Worm (Caenorhabditis elegans): ENCODE data around the gene pap-3.

The pap-3 gene

DNA sequence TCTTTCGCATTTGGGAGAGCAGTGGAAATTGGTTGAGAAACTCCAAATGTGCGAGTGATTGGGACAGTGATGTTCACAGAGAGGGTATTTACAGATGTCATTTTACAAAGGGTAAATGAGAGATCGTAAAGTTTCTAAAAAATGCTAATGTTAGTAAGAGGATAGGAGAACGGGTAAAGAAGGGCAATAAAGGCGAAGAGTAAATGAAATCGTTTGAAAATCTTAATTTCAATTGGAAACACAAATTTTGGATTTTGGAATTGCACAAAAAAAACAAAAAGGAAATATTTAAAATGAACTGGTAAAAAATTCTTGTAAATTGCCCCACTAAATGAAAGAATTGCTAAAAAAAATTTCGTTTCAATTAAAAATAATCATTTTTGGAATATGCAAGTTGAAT, at the start of gene pap-3:
pap-3 (minus strand) TSS at position 101 of the 400 bp plus-strand sequence.
- TF ChIP-seq nhr-11 (tag; optimal IDR thresholded peaks at IDR 0.05) (no peak), pha-4 (tag; optimal IDR thresholded peaks at IDR 0.05) (no peak), syd-9 (tag; optimal IDR thresholded peaks at IDR 0.05) (no peak), fax-1 (tag; optimal IDR thresholded peaks at IDR 0.05) (no peak), fkh-10 (GFP tag; optimal IDR thresholded peaks at IDR 0.05) (no peak), ceh-22 (tag; optimal IDR thresholded peaks at IDR 0.05) (no peak), nfya-1 (tag; optimal IDR thresholded peaks at IDR 0.05) (no peak), F13H6.1 (tag; optimal IDR thresholded peaks at IDR 0.05) (no peak)

DNA sequence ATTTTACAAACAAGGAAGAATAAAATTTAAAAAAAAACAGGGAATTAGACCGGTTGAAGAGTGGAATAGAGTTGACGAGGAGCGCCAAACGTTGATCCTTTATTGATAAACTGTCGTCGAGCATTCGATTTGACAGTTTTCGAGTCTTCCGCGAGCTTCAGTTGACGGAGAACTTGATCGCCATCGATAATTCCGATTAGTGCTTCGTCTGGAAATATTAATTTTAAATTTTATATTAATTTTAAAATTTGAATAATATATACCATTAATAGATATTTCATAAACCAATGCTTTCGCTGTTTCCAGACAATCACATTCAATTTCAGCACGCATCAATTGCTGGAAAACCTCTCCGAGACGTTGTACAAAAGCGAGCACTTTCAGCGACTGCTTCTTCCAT, 49.3 kb upstream of the pap-3 start, which contains the start of gene K12D12.4:
K12D12.4 (minus strand) TSS at position 101 of the 400 bp plus-strand sequence.
- no peak for TF ChIP-seq pax-1 (tag; optimal IDR thresholded peaks at IDR 0.05)
- TF ChIP-seq elt-4 (tag; optimal IDR thresholded peaks at IDR 0.05), result no peak
- no peak for TF ChIP-seq sdc-2 (tag; optimal IDR thresholded peaks at IDR 0.05)
- no peak for TF ChIP-seq K02D7.2 (tag; optimal IDR thresholded peaks at IDR 0.05)
- no peak for TF ChIP-seq ztf-16 (tag; optimal IDR thresholded peaks at IDR 0.05)
- no peak for TF ChIP-seq zip-5 (tag; optimal IDR thresholded peaks at IDR 0.05)
- no peak for TF ChIP-seq ama-1 (optimal IDR thresholded peaks at IDR 0.05)
- no peak for TF ChIP-seq T23F11.4 (GFP tag; optimal IDR thresholded peaks at IDR 0.05)
- no peak for TF ChIP-seq ceh-48 (tag; optimal IDR thresholded peaks at IDR 0.05)
- TF ChIP-seq hlh-30 (tag; optimal IDR thresholded peaks at IDR 0.05; ENCODE audit: insufficient read depth), result no peak
- TF ChIP-seq ahr-1 (tag; optimal IDR thresholded peaks at IDR 0.05), result no peak
- TF ChIP-seq ceh-34 (tag; optimal IDR thresholded peaks at IDR 0.05), result no peak
- TF ChIP-seq lin-11 (tag; optimal IDR thresholded peaks at IDR 0.05), result no peak
- no peak for TF ChIP-seq elt-2 (tag; optimal IDR thresholded peaks at IDR 0.05)
- no peak for TF ChIP-seq ceh-31 (tag; optimal IDR thresholded peaks at IDR 0.05)

DNA sequence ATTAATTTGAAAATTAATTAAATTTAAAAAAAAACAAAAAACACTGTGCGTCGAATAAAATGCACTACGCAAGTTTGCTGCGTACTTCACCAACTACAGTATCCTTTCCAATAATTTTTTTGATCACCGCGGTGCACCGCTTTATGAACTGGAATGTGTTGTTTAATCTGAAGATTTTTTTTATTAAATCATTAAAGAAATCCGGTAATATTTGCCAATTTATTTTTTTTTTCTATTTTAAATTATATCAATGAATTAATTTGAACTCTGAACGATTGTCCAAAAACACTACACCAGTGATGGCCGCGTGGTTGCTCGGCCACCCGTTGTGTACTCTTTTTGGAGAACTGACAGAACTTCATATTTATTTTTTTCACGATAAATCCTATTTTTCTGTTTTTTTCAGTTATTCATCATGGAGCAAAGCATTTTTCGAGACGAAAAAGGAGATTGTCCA, 44.3 kb upstream of the pap-3 start, which contains the start of gene K12D12.5:
K12D12.5 (plus strand) TSS at position 407 of the 457 bp plus-strand sequence.
- TF ChIP-seq hlh-15 (tag; optimal IDR thresholded peaks at IDR 0.05), result no peak
- no peak for TF ChIP-seq ceh-9 (tag; optimal IDR thresholded peaks at IDR 0.05)
- TF ChIP-seq fkh-6 (tag; optimal IDR thresholded peaks at IDR 0.05), result no peak
- TF ChIP-seq ceh-6 (GFP tag; optimal IDR thresholded peaks at IDR 0.05), result no peak
- no peak for TF ChIP-seq dmd-4 (tag; optimal IDR thresholded peaks at IDR 0.05; ENCODE audit: borderline replicate concordance)

DNA sequence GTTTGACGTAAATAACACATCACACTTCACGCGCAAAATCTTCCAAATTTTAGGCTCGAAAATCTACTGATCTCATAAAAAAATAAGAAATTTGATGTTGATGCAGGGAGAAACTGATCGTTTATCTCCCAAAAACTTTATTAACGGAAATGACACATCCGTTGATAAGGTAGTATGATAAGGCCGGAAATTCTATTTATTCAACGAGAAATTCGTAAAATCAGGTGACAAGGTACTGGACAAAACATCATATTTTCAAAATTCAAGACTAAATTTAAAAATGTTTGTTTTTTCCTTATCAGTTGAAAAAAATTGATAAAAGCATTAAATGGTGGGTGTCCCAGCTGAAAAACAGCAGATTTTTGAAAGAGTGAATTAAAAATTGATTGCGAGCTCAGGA, 43.5 kb upstream of the pap-3 start:
- TF ChIP-seq ttx-3 (tag; optimal IDR thresholded peaks at IDR 0.05) (no peak), elt-2 (tag; optimal IDR thresholded peaks at IDR 0.05) (peak; percentile 26), fkh-6 (tag; optimal IDR thresholded peaks at IDR 0.05) (no peak), unc-42 (tag; optimal IDR thresholded peaks at IDR 0.05) (no peak)

DNA sequence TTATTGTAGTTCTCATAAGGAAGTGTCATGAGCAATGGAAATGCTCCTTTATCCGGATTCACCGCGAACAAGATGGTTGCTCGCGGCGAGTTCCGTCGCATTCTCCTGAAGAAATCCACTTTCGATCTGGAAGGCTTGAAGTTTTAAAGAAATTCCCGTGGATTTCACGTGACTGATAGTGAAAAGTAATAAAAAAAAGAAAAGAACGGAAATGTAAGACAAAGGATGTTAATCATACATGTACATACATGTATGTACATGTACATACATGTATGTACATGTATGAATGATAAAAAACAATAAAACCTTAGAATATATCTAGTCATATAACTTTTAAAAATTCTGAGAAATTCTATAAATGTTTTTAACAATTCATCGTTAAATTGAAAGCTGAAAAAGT, 40.0 kb upstream of the pap-3 start, which contains the start of gene clh-1:
clh-1 (minus strand) TSS at position 101 of the 400 bp plus-strand sequence.
- no peak for TF ChIP-seq ceh-24 (tag; optimal IDR thresholded peaks at IDR 0.05)
- TF ChIP-seq zip-5 (tag; optimal IDR thresholded peaks at IDR 0.05), result no peak
- no peak for TF ChIP-seq nhr-11 (tag; optimal IDR thresholded peaks at IDR 0.05)
- TF ChIP-seq elt-2 (tag; optimal IDR thresholded peaks at IDR 0.05), result no peak
- no peak for TF ChIP-seq hlh-8 (tag; optimal IDR thresholded peaks at IDR 0.05)
- TF ChIP-seq fkh-10 (GFP tag; optimal IDR thresholded peaks at IDR 0.05), result no peak

DNA sequence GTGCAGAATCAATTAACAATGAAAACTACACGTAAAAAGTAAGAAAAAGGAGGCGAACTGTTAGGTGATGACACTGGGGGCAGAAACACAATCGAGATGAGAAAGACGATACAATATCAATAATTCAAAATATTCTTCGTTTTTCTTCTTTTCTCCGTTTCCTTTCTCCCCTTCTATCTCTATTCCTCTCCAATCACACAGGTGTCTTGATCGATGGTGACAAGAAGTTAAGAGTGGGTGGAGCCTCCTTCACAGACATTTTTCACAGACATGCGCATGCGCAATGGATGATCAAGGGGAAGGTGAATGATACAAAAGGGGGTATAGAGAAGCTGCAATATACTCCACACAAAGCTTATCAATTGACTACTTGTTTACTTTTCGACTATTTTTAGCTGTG, 38.4 kb upstream of the pap-3 start:
- TF ChIP-seq ztf-16 (tag; optimal IDR thresholded peaks at IDR 0.05) (no peak), syd-9 (tag; optimal IDR thresholded peaks at IDR 0.05) (no peak), rnt-1 (tag; optimal IDR thresholded peaks at IDR 0.05) (no peak), K09A11.1 (tag; optimal IDR thresholded peaks at IDR 0.05; ENCODE audit: insufficient read depth) (no peak), ceh-34 (tag; optimal IDR thresholded peaks at IDR 0.05) (no peak), hlh-13 (GFP tag; optimal IDR thresholded peaks at IDR 0.05) (no peak), hlh-30 (tag; optimal IDR thresholded peaks at IDR 0.05; ENCODE audit: insufficient read depth) (no peak), unc-55 (GFP tag; optimal IDR thresholded peaks at IDR 0.05) (no peak), ref-2 (tag; optimal IDR thresholded peaks at IDR 0.05) (no peak), unc-42 (tag; optimal IDR thresholded peaks at IDR 0.05) (no peak), C38D4.7 (GFP tag; optimal IDR thresholded peaks at IDR 0.05) (no peak), ttx-3 (tag; optimal IDR thresholded peaks at IDR 0.05) (no peak), nfya-1 (tag; optimal IDR thresholded peaks at IDR 0.05) (no peak), ceh-22 (tag; optimal IDR thresholded peaks at IDR 0.05) (no peak), pros-1 (tag; optimal IDR thresholded peaks at IDR 0.05) (no peak), T23F11.4 (GFP tag; optimal IDR thresholded peaks at IDR 0.05) (no peak), ceh-48 (tag; optimal IDR thresholded peaks at IDR 0.05) (no peak), ceh-6 (GFP tag; optimal IDR thresholded peaks at IDR 0.05) (no peak)

Data from whole organism, late embryonic.